Fruit fly (Drosophila melanogaster) Kc167 (cell line): Measurements from ENCODE around the gene CG13049.

ENCODE experiments used
- Myc ChIP-seq: fragments of >200 bp; optimal IDR thresholded peaks from 2 replicates; lab custom pipeline; 2017; ENCODE audit warnings: missing external identifiers
- Sin3A ChIP-seq: fragments of >200 bp; optimal IDR thresholded peaks from 2 replicates; lab custom pipeline; 2018; ENCODE audit warnings: missing external identifiers
- h ChIP-seq: fragments of >200 bp; optimal IDR thresholded peaks from 3 replicates; lab custom pipeline; 2018; ENCODE audit warnings: missing external identifiers
- insv ChIP-seq: fragments of >200 bp; optimal IDR thresholded peaks from 3 replicates; lab custom pipeline; 2018; ENCODE audit warnings: missing external identifiers
- psq ChIP-seq: fragments of >200 bp; optimal IDR thresholded peaks from 2 replicates; lab custom pipeline; 2017; ENCODE audit warnings: missing external identifiers

DNA sequence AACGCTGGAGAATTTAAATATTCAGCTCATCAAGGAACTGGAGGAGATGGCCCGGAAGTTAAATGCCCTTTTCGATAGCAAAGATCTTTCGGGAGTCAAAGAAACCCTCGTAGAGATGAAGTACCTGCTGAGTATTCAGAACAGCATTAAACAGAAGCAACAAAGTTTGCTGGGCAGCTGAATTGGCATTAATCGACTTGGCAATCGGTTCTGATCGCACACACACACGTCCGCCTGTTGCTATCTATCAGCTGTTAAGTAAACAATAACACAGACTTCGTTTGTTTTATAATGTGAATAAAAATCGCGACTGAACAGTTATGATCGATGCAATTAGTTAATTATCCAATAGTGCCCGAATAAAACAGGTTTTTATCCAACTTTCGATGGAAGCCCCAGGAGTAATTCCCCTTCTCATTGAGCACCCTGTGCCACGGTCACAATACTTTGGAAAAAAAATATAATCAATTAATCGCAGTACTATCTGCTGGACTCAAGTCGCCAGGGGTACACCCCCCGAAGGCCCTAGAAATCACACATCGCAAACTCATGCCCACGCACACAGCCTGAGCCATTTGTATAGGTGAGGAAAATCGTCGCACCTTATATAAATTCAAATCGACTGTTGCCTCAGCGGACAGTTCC, 47.8 kb downstream of the CG13049 start:
- no peak for TF ChIP-seq psq (lab: Kevin White, UChicago)
- TF ChIP-seq insv (lab: Kevin White, UChicago): no peak
- no peak for TF ChIP-seq Myc (lab: Kevin White, UChicago)
- TF ChIP-seq h (lab: Kevin White, UChicago): no peak
- no peak for TF ChIP-seq Sin3A
